Fruit fly (Drosophila melanogaster) whole organism, embryonic: ENCODE data around the gene CG45544.

Experiments used
- Adf1 ChIP-seq: fragments of 200-800 bp; sonication (Bioruptor generic); IDR thresholded peaks from 2 replicates; pipeline ENCODE4 v1.3.6; 2022; ENCODE audit warnings: missing biosample characterization, missing genetic modification characterization
- B-H2 ChIP-seq: fragments of 200-800 bp; sonication (Bioruptor generic); optimal IDR thresholded peaks from 2 replicates; lab custom pipeline; 2018; ENCODE audit warnings: missing biosample characterization, mild to moderate bottlenecking, missing genetic modification characterization
- CG10321 ChIP-seq: fragments of 200-800 bp; sonication (Bioruptor generic); IDR thresholded peaks from 2 replicates; pipeline ENCODE4 v1.3.6; 2022; ENCODE audit warnings: missing biosample characterization, missing genetic modification characterization
- CG10431 ChIP-seq: fragments of 200-800 bp; sonication (Bioruptor generic); optimal IDR thresholded peaks from 3 replicates; lab custom pipeline; 2018; ENCODE audit warnings: missing biosample characterization, mild to moderate bottlenecking, missing genetic modification characterization
- CG10654 ChIP-seq: fragments of 200-800 bp; sonication (Bioruptor generic); optimal IDR thresholded peaks from 2 replicates; lab custom pipeline; 2016; ENCODE audit warnings: missing biosample characterization, missing genetic modification characterization
- CG10979 ChIP-seq: fragments of 200-800 bp; sonication (Bioruptor generic); optimal IDR thresholded peaks from 2 replicates; lab custom pipeline; 2018; ENCODE audit warnings: missing biosample characterization, mild to moderate bottlenecking, missing genetic modification characterization, moderate library complexity
- CG12299 ChIP-seq: fragments of 200-800 bp; sonication (Bioruptor generic); optimal IDR thresholded peaks from 2 replicates; lab custom pipeline; 2018; ENCODE audit warnings: missing biosample characterization, mild to moderate bottlenecking, missing genetic modification characterization
- CG12769 ChIP-seq: fragments of 200-800 bp; sonication (Bioruptor generic); optimal IDR thresholded peaks from 2 replicates; lab custom pipeline; 2019; ENCODE audit warnings: missing biosample characterization, mild to moderate bottlenecking, missing genetic modification characterization, moderate library complexity
- CG13624 ChIP-seq: fragments of 200-800 bp; sonication (Bioruptor generic); optimal IDR thresholded peaks from 2 replicates; lab custom pipeline; 2016; ENCODE audit warnings: missing biosample characterization, missing genetic modification characterization
- CG14441 ChIP-seq: fragments of 200-800 bp; sonication (Bioruptor generic); IDR thresholded peaks from 2 replicates; pipeline ENCODE4 v1.3.6; 2022; ENCODE audit warnings: missing biosample characterization, missing genetic modification characterization
- CG15514 ChIP-seq: fragments of 200-800 bp; sonication (Bioruptor generic); optimal IDR thresholded peaks from 3 replicates; lab custom pipeline; 2017; ENCODE audit warnings: missing biosample characterization, missing genetic modification characterization, mild to moderate bottlenecking, moderate library complexity, missing genetic modification reagents
- CG1602 ChIP-seq: fragments of 200-800 bp; sonication (Bioruptor generic); optimal IDR thresholded peaks from 3 replicates; lab custom pipeline; 2016; ENCODE audit warnings: missing biosample characterization, missing genetic modification characterization
- CG16815 ChIP-seq: fragments of 200-800 bp; sonication (Bioruptor generic); optimal IDR thresholded peaks from 3 replicates; lab custom pipeline; 2017; ENCODE audit warnings: missing biosample characterization, mild to moderate bottlenecking, missing genetic modification characterization
- CG17912 ChIP-seq: fragments of 200-800 bp; sonication (Bioruptor generic); optimal IDR thresholded peaks from 2 replicates; lab custom pipeline; 2018; ENCODE audit warnings: missing biosample characterization, mild to moderate bottlenecking, missing genetic modification characterization
- CG18262 ChIP-seq: fragments of 200-800 bp; optimal IDR thresholded peaks from 3 replicates; lab custom pipeline; 2019; ENCODE audit warnings: missing biosample characterization, mild to moderate bottlenecking, missing genetic modification characterization, moderate library complexity
- CG30403 ChIP-seq: fragments of 200-800 bp; sonication (Bioruptor generic); optimal IDR thresholded peaks from 3 replicates; lab custom pipeline; 2016; ENCODE audit warnings: missing biosample characterization, missing genetic modification characterization
- CG3065 ChIP-seq: fragments of 200-800 bp; sonication (Bioruptor generic); optimal IDR thresholded peaks from 2 replicates; lab custom pipeline; 2016; ENCODE audit warnings: missing biosample characterization, missing genetic modification characterization
- CG34422 ChIP-seq: fragments of 200-800 bp; sonication (Bioruptor generic); IDR thresholded peaks from 3 replicates; pipeline ENCODE4 v1.3.6; 2022; ENCODE audit warnings: missing biosample characterization, missing genetic modification characterization
- CG6654 ChIP-seq: fragments of 200-800 bp; sonication (Bioruptor generic); optimal IDR thresholded peaks from 2 replicates; lab custom pipeline; 2017; ENCODE audit warnings: missing biosample characterization, mild to moderate bottlenecking, missing genetic modification characterization
- CG7839 ChIP-seq: fragments of 200-800 bp; sonication (Bioruptor generic); optimal IDR thresholded peaks from 3 replicates; lab custom pipeline; 2018; ENCODE audit warnings: missing biosample characterization, mild to moderate bottlenecking, missing genetic modification characterization, moderate library complexity
- CTCF ChIP-seq: fragments of 200-800 bp; sonication (Bioruptor generic); optimal IDR thresholded peaks from 2 replicates; lab custom pipeline; 2017; ENCODE audit warnings: missing biosample characterization, mild to moderate bottlenecking, missing genetic modification characterization, moderate library complexity
- CrebB ChIP-seq: fragments of 200-800 bp; sonication (Bioruptor generic); optimal IDR thresholded peaks from 3 replicates; lab custom pipeline; 2018; ENCODE audit warnings: missing biosample characterization, mild to moderate bottlenecking, missing genetic modification characterization
- Dbx ChIP-seq: fragments of 200-800 bp; sonication (Bioruptor generic); IDR thresholded peaks from 3 replicates; pipeline ENCODE4 v1.3.6; 2022; ENCODE audit warnings: missing biosample characterization, missing genetic modification characterization
- Deaf1 ChIP-seq: fragments of 200-800 bp; optimal IDR thresholded peaks from 3 replicates; lab custom pipeline; 2019; ENCODE audit warnings: missing biosample characterization, mild to moderate bottlenecking, missing genetic modification characterization, moderate library complexity
- Fer3 ChIP-seq: fragments of 200-800 bp; sonication (Bioruptor generic); optimal IDR thresholded peaks from 2 replicates; lab custom pipeline; 2018; ENCODE audit warnings: missing biosample characterization, mild to moderate bottlenecking, missing genetic modification characterization, moderate library complexity
- GATAe ChIP-seq: fragments of 200-800 bp; sonication (Bioruptor generic); conservative IDR thresholded peaks from 2 replicates; pipeline ENCODE4 v1.3.6; 2022; ENCODE audit warnings: missing biosample characterization, missing genetic modification characterization
- Kr ChIP-seq: fragments of 200-800 bp; sonication (Bioruptor generic); optimal IDR thresholded peaks from 2 replicates; lab custom pipeline; 2017; ENCODE audit warnings: missing biosample characterization, mild to moderate bottlenecking, missing genetic modification characterization
- Lpt ChIP-seq: fragments of >200 bp; optimal IDR thresholded peaks from 2 replicates; lab custom pipeline; 2018; ENCODE audit warnings: missing biosample characterization, missing genetic modification characterization
- Med ChIP-seq: fragments of 200-800 bp; sonication (Bioruptor generic); peaks from one replicate; lab custom pipeline; 2016; ENCODE audit warnings: missing biosample characterization, missing genetic modification characterization, mild to moderate bottlenecking, inconsistent platforms, moderate library complexity
- Meics ChIP-seq: fragments of 200-800 bp; sonication (Bioruptor generic); optimal IDR thresholded peaks from 2 replicates; lab custom pipeline; 2017; ENCODE audit warnings: missing biosample characterization, mild to moderate bottlenecking, missing genetic modification characterization
- Mrtf ChIP-seq: fragments of 200-800 bp; sonication (Bioruptor generic); IDR thresholded peaks from 3 replicates; pipeline ENCODE4 v1.3.6; 2022; ENCODE audit warnings: missing biosample characterization, missing genetic modification characterization
- Neu2 ChIP-seq: fragments of 200-800 bp; sonication (Bioruptor generic); optimal IDR thresholded peaks from 3 replicates; lab custom pipeline; 2016; ENCODE audit warnings: missing biosample characterization, missing genetic modification characterization, borderline replicate concordance
- Side ChIP-seq: fragments of 200-800 bp; sonication (Bioruptor generic); optimal IDR thresholded peaks from 2 replicates; lab custom pipeline; 2016; ENCODE audit warnings: missing biosample characterization, missing genetic modification characterization
- Sox102F ChIP-seq: fragments of 200-800 bp; sonication (Bioruptor generic); optimal IDR thresholded peaks from 2 replicates; lab custom pipeline; 2018; ENCODE audit warnings: missing biosample characterization, mild to moderate bottlenecking, missing genetic modification characterization, moderate library complexity
- Stat92E ChIP-seq, 3 experiments: fragments of >200 bp in 2 of 3; fragments of 200-800 bp in 1 of 3; sonication (Bioruptor generic) in 1 of 3; optimal IDR thresholded peaks; 2 replicates each; lab custom pipeline; 2017 to 2019; ENCODE audit warnings: missing biosample characterization in 3 of 3, missing genetic modification characterization in 3 of 3, mild to moderate bottlenecking in 1 of 3, moderate library complexity in 1 of 3
- gro ChIP-seq: fragments of 200-800 bp; sonication (Bioruptor generic); optimal IDR thresholded peaks from 2 replicates; lab custom pipeline; 2016; ENCODE audit warnings: missing biosample characterization, missing genetic modification characterization
- gsb-n ChIP-seq: fragments of 200-800 bp; sonication (Bioruptor generic); optimal IDR thresholded peaks from 3 replicates; lab custom pipeline; 2018; ENCODE audit warnings: missing biosample characterization, mild to moderate bottlenecking, missing genetic modification characterization
- jigr1 ChIP-seq: fragments of 200-800 bp; sonication (Bioruptor generic); IDR thresholded peaks from 3 replicates; pipeline ENCODE4 v1.3.6; 2022; ENCODE audit warnings: missing biosample characterization, missing genetic modification characterization
- ken ChIP-seq: fragments of 200-800 bp; sonication (Bioruptor generic); IDR thresholded peaks from 3 replicates; pipeline ENCODE4 v1.3.6; 2022; ENCODE audit warnings: missing biosample characterization, missing genetic modification characterization
- oc ChIP-seq: fragments of 200-800 bp; sonication (Bioruptor generic); optimal IDR thresholded peaks from 2 replicates; lab custom pipeline; 2018; ENCODE audit warnings: missing biosample characterization, mild to moderate bottlenecking, missing genetic modification characterization, moderate library complexity
- prd ChIP-seq, 3 experiments: fragments of >200 bp in 2 of 3; fragments of 200-800 bp in 1 of 3; sonication (Bioruptor generic) in 1 of 3; optimal IDR thresholded peaks in 2 of 3; IDR thresholded peaks in 1 of 3; 2 replicates in 2 of 3; 3 replicates in 1 of 3; pipeline versions ENCODE4 v1.3.6 to Lab custom; 2017 to 2022; ENCODE audit warnings: missing biosample characterization in 1 of 3, missing genetic modification characterization in 1 of 3
- pros ChIP-seq: fragments of 200-800 bp; sonication (Bioruptor generic); optimal IDR thresholded peaks from 3 replicates; lab custom pipeline; 2019; ENCODE audit warnings: missing biosample characterization, mild to moderate bottlenecking, missing genetic modification characterization, moderate library complexity
- sim ChIP-seq: fragments of 200-800 bp; sonication (Bioruptor generic); IDR thresholded peaks from 2 replicates; pipeline ENCODE4 v1.3.6; 2022; ENCODE audit warnings: missing biosample characterization, missing genetic modification characterization
- slou ChIP-seq: fragments of 200-800 bp; sonication (Bioruptor generic); optimal IDR thresholded peaks from 3 replicates; lab custom pipeline; 2016; ENCODE audit warnings: missing biosample characterization, missing genetic modification characterization
- sob ChIP-seq: fragments of 200-800 bp; sonication (Bioruptor generic); IDR thresholded peaks from 2 replicates; pipeline ENCODE4 v1.3.6; 2022; ENCODE audit warnings: missing biosample characterization, missing genetic modification characterization
- tin ChIP-seq: fragments of 200-800 bp; sonication (Bioruptor generic); optimal IDR thresholded peaks from 3 replicates; lab custom pipeline; 2016; ENCODE audit warnings: missing biosample characterization, missing genetic modification characterization
- tio ChIP-seq: fragments of 200-800 bp; sonication (Bioruptor generic); optimal IDR thresholded peaks from 2 replicates; lab custom pipeline; 2017; ENCODE audit warnings: missing biosample characterization, missing genetic modification characterization, inconsistent platforms
- tna ChIP-seq: fragments of 200-800 bp; sonication (Bioruptor generic); IDR thresholded peaks from 2 replicates; pipeline ENCODE4 v1.3.6; 2022; ENCODE audit warnings: missing biosample characterization, missing genetic modification characterization; ENCODE audit not compliant: partially characterized antibody
- vvl ChIP-seq: fragments of 200-800 bp; sonication (Bioruptor generic); IDR thresholded peaks from 2 replicates; pipeline ENCODE4 v1.3.6; 2022; ENCODE audit warnings: missing biosample characterization, missing genetic modification characterization
- zen ChIP-seq: fragments of 200-800 bp; sonication (Bioruptor generic); optimal IDR thresholded peaks from 3 replicates; lab custom pipeline; 2018; ENCODE audit warnings: missing biosample characterization, mild to moderate bottlenecking, missing genetic modification characterization, moderate library complexity

CG45544 gene

dm6 chr3R:29215652-29216483 lies 40.4 kb upstream of the CG45544 start (continued):
- peak; percentile 2 for TF ChIP-seq CG18262 (tag; lab: Kevin White, UChicago)
- TF ChIP-seq CG1602 (GFP tag; lab: Kevin White, UChicago): no peak
- no peak for TF ChIP-seq CG16815 (GFP tag; lab: Kevin White, UChicago)
- TF ChIP-seq CG6654 (GFP tag; lab: Kevin White, UChicago): no peak
- TF ChIP-seq GATAe: no peak
- no peak for TF ChIP-seq Stat92E (GFP tag; optimal IDR thresholded peaks at IDR 0.05; lab: Kevin White, UChicago)
- no peak for TF ChIP-seq Mrtf
- no peak for TF ChIP-seq B-H2
- no peak for TF ChIP-seq CG30403
- no peak for TF ChIP-seq CG13624 (GFP tag; lab: Kevin White, UChicago)
- TF ChIP-seq ken (GFP tag; lab: Robert Waterston, UW): no peak
- peak; percentile 14 for TF ChIP-seq gsb-n
- no peak for TF ChIP-seq jigr1
- TF ChIP-seq Adf1 (GFP tag; lab: Robert Waterston, UW): no peak
- no peak for TF ChIP-seq slou
- no peak for TF ChIP-seq CG10321
- no peak for TF ChIP-seq CG10654 (GFP tag; lab: Kevin White, UChicago)
- peak; percentile 23 for TF ChIP-seq zen
- no peak for TF ChIP-seq CG12769 (tag; lab: Kevin White, UChicago)
- no peak for TF ChIP-seq CrebB
- no peak for TF ChIP-seq tin (GFP tag; lab: Kevin White, UChicago)
- TF ChIP-seq Lpt (GFP tag; lab: Kevin White, UChicago): no peak
- TF ChIP-seq CG14441 (GFP tag; lab: Robert Waterston, UW): no peak
- no peak for TF ChIP-seq CG34422 (GFP tag; lab: Robert Waterston, UW)
- TF ChIP-seq Meics (GFP tag; lab: Kevin White, UChicago): peak; percentile 12
- no peak for TF ChIP-seq Dbx
- TF ChIP-seq Sox102F (GFP tag; lab: Kevin White, UChicago): peak; percentile 32
- TF ChIP-seq CG12299 (tag; lab: Kevin White, UChicago): no peak
- no peak for TF ChIP-seq vvl (GFP tag; lab: Robert Waterston, UW)
- no peak for TF ChIP-seq Kr (GFP tag; lab: Kevin White, UChicago)
- TF ChIP-seq CG7839 (tag; lab: Kevin White, UChicago): peak; percentile 11
- TF ChIP-seq sob (GFP tag; lab: Robert Waterston, UW): no peak
- TF ChIP-seq CG17912 (GFP tag; lab: Kevin White, UChicago): no peak
- TF ChIP-seq Med (GFP tag; lab: Kevin White, UChicago): peak; percentile 63
- no peak for TF ChIP-seq Fer3 (tag; lab: Kevin White, UChicago)
- no peak for TF ChIP-seq gro
- no peak for TF ChIP-seq CG10431 (GFP tag; lab: Kevin White, UChicago)
- TF ChIP-seq oc (tag; lab: Kevin White, UChicago): no peak
- TF ChIP-seq Deaf1 (tag; lab: Kevin White, UChicago): no peak
- no peak for TF ChIP-seq prd (optimal IDR thresholded peaks at IDR 0.05; lab: Kevin White, UChicago)
- TF ChIP-seq prd (GFP tag; IDR thresholded peaks at IDR 0.05; lab: Robert Waterston, UW): peak; percentile 38; the same call in 1 of the 3 replicates
- no peak for TF ChIP-seq tna (GFP tag; lab: Robert Waterston, UW)
- no peak for TF ChIP-seq sim
- no peak for TF ChIP-seq tio (GFP tag; lab: Kevin White, UChicago)
- TF ChIP-seq Side: no peak
- no peak for TF ChIP-seq CG3065
- TF ChIP-seq CTCF (GFP tag; lab: Kevin White, UChicago): no peak
- TF ChIP-seq CG15514: no peak
- TF ChIP-seq CG10979 (tag; lab: Kevin White, UChicago): peak; percentile 0
- TF ChIP-seq Neu2 (GFP tag; lab: Kevin White, UChicago): no peak
- TF ChIP-seq pros (GFP tag; lab: Kevin White, UChicago): no peak
